Worm (Caenorhabditis elegans): ENCODE data around the gene jmjd-3.2.

The jmjd-3.2 gene

ce11 chrX:14447498-14447897 lies 512 bp upstream of the jmjd-3.2 start:
- TF ChIP-seq Y22D7AL.16 (tag; optimal IDR thresholded peaks at IDR 0.05) (no peak), gmeb-2 (tag; optimal IDR thresholded peaks at IDR 0.05) (no peak), pha-4 (tag; optimal IDR thresholded peaks at IDR 0.05) (no peak), fax-1 (tag; optimal IDR thresholded peaks at IDR 0.05) (no peak), eyg-1 (tag; optimal IDR thresholded peaks at IDR 0.05) (no peak)

ce11 chrX:14453735-14454134 lies 5.7 kb downstream of the jmjd-3.2 start, which contains the start of gene F23D12.7:
Gene F23D12.7 (minus strand): TSS chrX:14453835.
- TF ChIP-seq T23F11.4 (GFP tag; optimal IDR thresholded peaks at IDR 0.05) (no peak), madf-2 (tag; optimal IDR thresholded peaks at IDR 0.05) (no peak), ets-4 (tag; optimal IDR thresholded peaks at IDR 0.05) (no peak), che-1 (tag; optimal IDR thresholded peaks at IDR 0.05) (no peak), ceh-2 (tag; optimal IDR thresholded peaks at IDR 0.05) (no peak), ceh-24 (tag; optimal IDR thresholded peaks at IDR 0.05) (no peak), ahr-1 (tag; optimal IDR thresholded peaks at IDR 0.05) (no peak), hlh-6 (tag; optimal IDR thresholded peaks at IDR 0.05) (no peak), odd-2 (tag; optimal IDR thresholded peaks at IDR 0.05) (no peak), ztf-16 (tag; optimal IDR thresholded peaks at IDR 0.05) (no peak), tbx-2 (tag; optimal IDR thresholded peaks at IDR 0.05) (no peak), nhr-232 (tag; optimal IDR thresholded peaks at IDR 0.05) (no peak), Y22D7AL.16 (tag; optimal IDR thresholded peaks at IDR 0.05) (no peak), syd-9 (tag; optimal IDR thresholded peaks at IDR 0.05) (no peak), pat-9 (tag; optimal IDR thresholded peaks at IDR 0.05) (no peak), zip-5 (tag; optimal IDR thresholded peaks at IDR 0.05) (no peak), lin-11 (tag; optimal IDR thresholded peaks at IDR 0.05) (no peak), unc-42 (tag; optimal IDR thresholded peaks at IDR 0.05) (no peak)

ce11 chrX:14455419-14455818 lies 7.4 kb downstream of the jmjd-3.2 start, which contains the start of gene Y66C5A.1:
Gene Y66C5A.1 (minus strand): TSS chrX:14455519.
- TF ChIP-seq ceh-22 (tag; optimal IDR thresholded peaks at IDR 0.05) (no peak), T23F11.4 (GFP tag; optimal IDR thresholded peaks at IDR 0.05) (no peak), rnt-1 (tag; optimal IDR thresholded peaks at IDR 0.05) (no peak), unc-42 (tag; optimal IDR thresholded peaks at IDR 0.05) (no peak), nfya-1 (tag; optimal IDR thresholded peaks at IDR 0.05) (no peak), ceh-6 (GFP tag; optimal IDR thresholded peaks at IDR 0.05) (no peak), pax-1 (tag; optimal IDR thresholded peaks at IDR 0.05) (no peak)

ce11 chrX:14460412-14460811 lies 12.4 kb downstream of the jmjd-3.2 start, which contains the start of gene Y66C5A.2:
Gene Y66C5A.2 (plus strand): TSS chrX:14460712.
- TF ChIP-seq lim-6 (tag; optimal IDR thresholded peaks at IDR 0.05) (no peak), eyg-1 (tag; optimal IDR thresholded peaks at IDR 0.05) (no peak), fkh-10 (GFP tag; optimal IDR thresholded peaks at IDR 0.05) (no peak), elt-2 (tag; optimal IDR thresholded peaks at IDR 0.05) (no peak), ceh-19 (GFP tag; optimal IDR thresholded peaks at IDR 0.05) (no peak), pha-2 (tag; optimal IDR thresholded peaks at IDR 0.05) (no peak), hlh-6 (tag; optimal IDR thresholded peaks at IDR 0.05) (no peak), madf-2 (tag; optimal IDR thresholded peaks at IDR 0.05) (no peak), C08G9.2 (tag; optimal IDR thresholded peaks at IDR 0.05) (no peak), ztf-16 (tag; optimal IDR thresholded peaks at IDR 0.05) (no peak), gmeb-2 (tag; optimal IDR thresholded peaks at IDR 0.05) (no peak), pqm-1 (tag; optimal IDR thresholded peaks at IDR 0.05) (no peak), rnt-1 (tag; optimal IDR thresholded peaks at IDR 0.05) (no peak), odd-2 (tag; optimal IDR thresholded peaks at IDR 0.05) (no peak), hlh-15 (tag; optimal IDR thresholded peaks at IDR 0.05) (no peak), K02D7.2 (tag; optimal IDR thresholded peaks at IDR 0.05) (no peak)

ce11 chrX:14464513-14464912 lies 16.5 kb downstream of the jmjd-3.2 start, which contains the start of gene M163.7:
Gene M163.7 (plus strand): TSS chrX:14464813.
- TF ChIP-seq ceh-24 (tag; optimal IDR thresholded peaks at IDR 0.05), result no peak
- TF ChIP-seq ceh-34 (tag; optimal IDR thresholded peaks at IDR 0.05), result no peak
- no peak for TF ChIP-seq npax-4 (tag; optimal IDR thresholded peaks at IDR 0.05)
- TF ChIP-seq ahr-1 (tag; optimal IDR thresholded peaks at IDR 0.05), result no peak
- no peak for TF ChIP-seq C08G9.2 (tag; optimal IDR thresholded peaks at IDR 0.05)
- no peak for TF ChIP-seq ets-4 (tag; optimal IDR thresholded peaks at IDR 0.05)
- no peak for TF ChIP-seq ztf-16 (tag; optimal IDR thresholded peaks at IDR 0.05)
- TF ChIP-seq mec-3 (tag; optimal IDR thresholded peaks at IDR 0.05; ENCODE audit: borderline replicate concordance), result no peak
- no peak for TF ChIP-seq zip-5 (tag; optimal IDR thresholded peaks at IDR 0.05)
- no peak for TF ChIP-seq che-1 (tag; optimal IDR thresholded peaks at IDR 0.05)
- TF ChIP-seq ttx-3 (tag; optimal IDR thresholded peaks at IDR 0.05), result no peak
- no peak for TF ChIP-seq ref-2 (tag; optimal IDR thresholded peaks at IDR 0.05)
